Fruit fly (Drosophila melanogaster) whole organism, embryonic: ENCODE measurements around the gene Gcn5.

Experiments
- ATbp ChIP-seq: fragments of 200-800 bp; sonication (Bioruptor generic); optimal IDR thresholded peaks from 2 replicates; lab custom pipeline; 2017; ENCODE audit warnings: missing biosample characterization, mild to moderate bottlenecking, missing genetic modification characterization, missing genetic modification reagents
- Adf1 ChIP-seq: fragments of 200-800 bp; sonication (Bioruptor generic); IDR thresholded peaks from 2 replicates; pipeline ENCODE4 v1.3.6; 2022; ENCODE audit warnings: missing biosample characterization, missing genetic modification characterization
- B-H1 ChIP-seq: fragments of 200-800 bp; sonication (Bioruptor generic); IDR thresholded peaks from 3 replicates; pipeline ENCODE4 v1.3.6; 2022; ENCODE audit warnings: missing biosample characterization, missing genetic modification characterization
- Blimp-1 ChIP-seq: fragments of 200-800 bp; sonication (Bioruptor generic); optimal IDR thresholded peaks from 3 replicates; lab custom pipeline; 2018; ENCODE audit warnings: missing biosample characterization, missing genetic modification characterization, mild to moderate bottlenecking, moderate library complexity, missing genetic modification reagents
- BtbVII ChIP-seq: fragments of 200-800 bp; sonication (Bioruptor generic); optimal IDR thresholded peaks from 3 replicates; lab custom pipeline; 2017; ENCODE audit warnings: missing biosample characterization, mild to moderate bottlenecking, missing genetic modification characterization
- CG12391 ChIP-seq: fragments of 200-800 bp; sonication (Bioruptor generic); optimal IDR thresholded peaks from 3 replicates; lab custom pipeline; 2018; ENCODE audit warnings: missing biosample characterization, mild to moderate bottlenecking, missing genetic modification characterization, moderate library complexity
- CG12769 ChIP-seq: fragments of 200-800 bp; sonication (Bioruptor generic); optimal IDR thresholded peaks from 2 replicates; lab custom pipeline; 2019; ENCODE audit warnings: missing biosample characterization, mild to moderate bottlenecking, missing genetic modification characterization, moderate library complexity
- CG14710 ChIP-seq: fragments of 200-800 bp; sonication (Bioruptor generic); optimal IDR thresholded peaks from 3 replicates; lab custom pipeline; 2019; ENCODE audit warnings: missing biosample characterization, mild to moderate bottlenecking, missing genetic modification characterization, moderate library complexity
- CG15073 ChIP-seq: fragments of 200-800 bp; sonication (Bioruptor generic); optimal IDR thresholded peaks from 2 replicates; lab custom pipeline; 2016; ENCODE audit warnings: missing biosample characterization, missing genetic modification characterization
- CG1602 ChIP-seq: fragments of 200-800 bp; sonication (Bioruptor generic); optimal IDR thresholded peaks from 3 replicates; lab custom pipeline; 2016; ENCODE audit warnings: missing biosample characterization, missing genetic modification characterization
- CG17328 ChIP-seq: fragments of 200-800 bp; sonication (Bioruptor generic); IDR thresholded peaks from 2 replicates; pipeline ENCODE4 v1.3.6; 2022; ENCODE audit warnings: missing biosample characterization, missing genetic modification characterization
- CG2199 ChIP-seq: fragments of 200-800 bp; sonication (Bioruptor generic); IDR thresholded peaks from 3 replicates; pipeline ENCODE4 v1.3.6; 2022; ENCODE audit warnings: missing biosample characterization, missing genetic modification characterization
- CG34224 ChIP-seq: fragments of 200-800 bp; sonication (Bioruptor generic); IDR thresholded peaks from 3 replicates; pipeline ENCODE4 v1.3.6; 2022; ENCODE audit warnings: missing biosample characterization, missing genetic modification characterization; ENCODE audit not compliant: partially characterized antibody
- CG4360 ChIP-seq: fragments of 200-800 bp; sonication (Bioruptor generic); IDR thresholded peaks from 2 replicates; pipeline ENCODE4 v1.3.6; 2022; ENCODE audit warnings: missing biosample characterization, missing genetic modification characterization
- CG5245 ChIP-seq: fragments of 200-800 bp; sonication (Bioruptor generic); optimal IDR thresholded peaks from 3 replicates; lab custom pipeline; 2016; ENCODE audit warnings: missing biosample characterization, missing genetic modification characterization
- CG9932 ChIP-seq: fragments of 200-800 bp; sonication (Bioruptor generic); IDR thresholded peaks from 2 replicates; pipeline ENCODE4 v1.3.6; 2022; ENCODE audit warnings: missing biosample characterization, missing genetic modification characterization
- Camta ChIP-seq: fragments of 200-800 bp; sonication (Bioruptor generic); optimal IDR thresholded peaks from 2 replicates; lab custom pipeline; 2016; ENCODE audit warnings: missing biosample characterization, missing genetic modification characterization
- D19B ChIP-seq: fragments of 200-800 bp; sonication (Bioruptor generic); optimal IDR thresholded peaks from 2 replicates; lab custom pipeline; 2017; ENCODE audit warnings: missing biosample characterization, mild to moderate bottlenecking, missing genetic modification characterization
- Dll ChIP-seq: fragments of 200-800 bp; sonication (Bioruptor generic); IDR thresholded peaks from 4 replicates; pipeline ENCODE4 v1.3.6; 2022; ENCODE audit warnings: missing biosample characterization, missing genetic modification characterization; ENCODE audit not compliant: partially characterized antibody
- Doc2 ChIP-seq: fragments of 200-800 bp; sonication (Bioruptor generic); IDR thresholded peaks from 2 replicates; pipeline ENCODE4 v1.3.6; 2022; ENCODE audit warnings: missing biosample characterization, missing genetic modification characterization
- Drgx ChIP-seq: fragments of 200-800 bp; sonication (Bioruptor generic); IDR thresholded peaks from 2 replicates; pipeline ENCODE4 v1.3.6; 2022; ENCODE audit warnings: missing biosample characterization, missing genetic modification characterization
- HLH54F ChIP-seq: fragments of 200-800 bp; sonication (Bioruptor generic); optimal IDR thresholded peaks from 3 replicates; lab custom pipeline; 2016; ENCODE audit warnings: missing biosample characterization, missing genetic modification characterization
- Lim3 ChIP-seq: fragments of 200-800 bp; sonication (Bioruptor generic); IDR thresholded peaks from 2 replicates; pipeline ENCODE4 v1.3.6; 2022; ENCODE audit warnings: missing biosample characterization, missing genetic modification characterization
- PHDP ChIP-seq: fragments of 200-800 bp; sonication (Bioruptor generic); optimal IDR thresholded peaks from 3 replicates; lab custom pipeline; 2018; ENCODE audit warnings: missing biosample characterization, mild to moderate bottlenecking, missing genetic modification characterization, moderate library complexity
- Pdp1 ChIP-seq, 2 experiments: fragments of 200-800 bp; sonication (Bioruptor generic); optimal IDR thresholded peaks; 3 replicates each; lab custom pipeline; 2016; ENCODE audit warnings: missing biosample characterization in 2 of 2, missing genetic modification characterization in 2 of 2, mild to moderate bottlenecking in 1 of 2, moderate library complexity in 1 of 2
- Rfx ChIP-seq: fragments of 200-800 bp; sonication (Bioruptor generic); IDR thresholded peaks from 2 replicates; pipeline ENCODE4 v1.3.6; 2022; ENCODE audit warnings: missing biosample characterization, missing genetic modification characterization
- Scr ChIP-seq: fragments of 200-800 bp; sonication (Bioruptor generic); IDR thresholded peaks from 2 replicates; pipeline ENCODE4 v1.3.6; 2022; ENCODE audit warnings: missing biosample characterization, missing genetic modification characterization; ENCODE audit not compliant: partially characterized antibody
- Taf1 ChIP-seq: fragments of 200-800 bp; sonication (Bioruptor generic); IDR thresholded peaks from 2 replicates; pipeline ENCODE4 v1.3.6; 2022; ENCODE audit warnings: missing biosample characterization, missing genetic modification characterization
- Trl ChIP-seq, 3 experiments: fragments of >200 bp in 2 of 3; fragments of 200-800 bp in 1 of 3; sonication (Bioruptor generic) in 1 of 3; optimal IDR thresholded peaks; 2 replicates in 1 of 3; 3 replicates in 2 of 3; lab custom pipeline; 2016 to 2017; ENCODE audit warnings: missing biosample characterization in 1 of 3, missing genetic modification characterization in 1 of 3
- Vsx1 ChIP-seq: fragments of 200-800 bp; sonication (Bioruptor generic); optimal IDR thresholded peaks from 2 replicates; lab custom pipeline; 2017; ENCODE audit warnings: missing biosample characterization, mild to moderate bottlenecking, missing genetic modification characterization, missing genetic modification reagents
- abd-A ChIP-seq: fragments of 200-800 bp; sonication (Bioruptor generic); optimal IDR thresholded peaks from 3 replicates; lab custom pipeline; 2019; ENCODE audit warnings: missing biosample characterization, mild to moderate bottlenecking, missing genetic modification characterization, moderate library complexity
- bab2 ChIP-seq: fragments of 200-800 bp; sonication (Bioruptor generic); optimal IDR thresholded peaks from 2 replicates; lab custom pipeline; 2016; ENCODE audit warnings: missing biosample characterization, missing genetic modification characterization
- bigmax ChIP-seq: fragments of 200-800 bp; sonication (Bioruptor generic); optimal IDR thresholded peaks from 2 replicates; lab custom pipeline; 2018; ENCODE audit warnings: missing biosample characterization, mild to moderate bottlenecking, missing genetic modification characterization
- bsh ChIP-seq, 2 experiments: fragments of 200-800 bp; sonication (Bioruptor generic); optimal IDR thresholded peaks; 2 replicates each; lab custom pipeline; 2017 to 2018; ENCODE audit warnings: mild to moderate bottlenecking in 2 of 2, missing biosample characterization in 2 of 2, missing genetic modification characterization in 2 of 2, moderate library complexity in 1 of 2
- cg ChIP-seq: fragments of 200-800 bp; sonication (Bioruptor generic); optimal IDR thresholded peaks from 3 replicates; lab custom pipeline; 2019; ENCODE audit warnings: missing biosample characterization, mild to moderate bottlenecking, missing genetic modification characterization, moderate library complexity
- chinmo ChIP-seq: fragments of 200-800 bp; sonication (Bioruptor generic); IDR thresholded peaks from 4 replicates; pipeline ENCODE4 v1.3.6; 2022; ENCODE audit warnings: missing biosample characterization, missing genetic modification characterization; ENCODE audit not compliant: partially characterized antibody
- chm ChIP-seq: fragments of 200-800 bp; sonication (Bioruptor generic); IDR thresholded peaks from 2 replicates; pipeline ENCODE4 v1.3.6; 2022; ENCODE audit warnings: missing biosample characterization, missing genetic modification characterization
- dati ChIP-seq: fragments of 200-800 bp; sonication (Bioruptor generic); IDR thresholded peaks from 2 replicates; pipeline ENCODE4 v1.3.6; 2022; ENCODE audit warnings: missing biosample characterization, missing genetic modification characterization
- gce ChIP-seq: fragments of 200-800 bp; sonication (Bioruptor generic); IDR thresholded peaks from 3 replicates; pipeline ENCODE4 v1.3.6; 2022; ENCODE audit warnings: missing biosample characterization, missing genetic modification characterization
- gcm2 ChIP-seq: fragments of 200-800 bp; sonication (Bioruptor generic); optimal IDR thresholded peaks from 2 replicates; lab custom pipeline; 2016; ENCODE audit warnings: missing biosample characterization, missing genetic modification characterization
- hbn ChIP-seq: fragments of 200-800 bp; sonication (Bioruptor generic); IDR thresholded peaks from 2 replicates; pipeline ENCODE4 v1.3.6; 2022; ENCODE audit warnings: missing biosample characterization, missing genetic modification characterization; ENCODE audit not compliant: partially characterized antibody
- insv ChIP-seq, 2 experiments: fragments of 200-800 bp; sonication (Bioruptor generic); optimal IDR thresholded peaks; 3 replicates each; lab custom pipeline; 2016 to 2018; ENCODE audit warnings: missing biosample characterization in 2 of 2, missing genetic modification characterization in 2 of 2
- kay ChIP-seq: fragments of 200-800 bp; sonication (Bioruptor generic); optimal IDR thresholded peaks from 2 replicates; lab custom pipeline; 2016; ENCODE audit warnings: missing biosample characterization, missing genetic modification characterization
- lab ChIP-seq: fragments of 200-800 bp; sonication (Bioruptor generic); optimal IDR thresholded peaks from 3 replicates; lab custom pipeline; 2017; ENCODE audit warnings: missing biosample characterization, missing genetic modification characterization, mild to moderate bottlenecking, moderate library complexity, missing genetic modification reagents
- lmd ChIP-seq: fragments of 200-800 bp; sonication (Bioruptor generic); IDR thresholded peaks from 2 replicates; pipeline ENCODE4 v1.3.6; 2022; ENCODE audit warnings: missing biosample characterization, missing genetic modification characterization
- nerfin-2 ChIP-seq: fragments of 200-800 bp; sonication (Bioruptor generic); IDR thresholded peaks from 2 replicates; pipeline ENCODE4 v1.3.6; 2022; ENCODE audit warnings: missing biosample characterization, missing genetic modification characterization; ENCODE audit not compliant: partially characterized antibody
- nom ChIP-seq: fragments of 200-800 bp; sonication (Bioruptor generic); optimal IDR thresholded peaks from 2 replicates; lab custom pipeline; 2017; ENCODE audit warnings: missing biosample characterization, missing genetic modification characterization, mild to moderate bottlenecking, moderate library complexity, missing genetic modification reagents
- tx ChIP-seq: fragments of 200-800 bp; sonication (Bioruptor generic); optimal IDR thresholded peaks from 2 replicates; lab custom pipeline; 2016; ENCODE audit warnings: missing biosample characterization, missing genetic modification characterization

Gcn5 gene

DNA sequence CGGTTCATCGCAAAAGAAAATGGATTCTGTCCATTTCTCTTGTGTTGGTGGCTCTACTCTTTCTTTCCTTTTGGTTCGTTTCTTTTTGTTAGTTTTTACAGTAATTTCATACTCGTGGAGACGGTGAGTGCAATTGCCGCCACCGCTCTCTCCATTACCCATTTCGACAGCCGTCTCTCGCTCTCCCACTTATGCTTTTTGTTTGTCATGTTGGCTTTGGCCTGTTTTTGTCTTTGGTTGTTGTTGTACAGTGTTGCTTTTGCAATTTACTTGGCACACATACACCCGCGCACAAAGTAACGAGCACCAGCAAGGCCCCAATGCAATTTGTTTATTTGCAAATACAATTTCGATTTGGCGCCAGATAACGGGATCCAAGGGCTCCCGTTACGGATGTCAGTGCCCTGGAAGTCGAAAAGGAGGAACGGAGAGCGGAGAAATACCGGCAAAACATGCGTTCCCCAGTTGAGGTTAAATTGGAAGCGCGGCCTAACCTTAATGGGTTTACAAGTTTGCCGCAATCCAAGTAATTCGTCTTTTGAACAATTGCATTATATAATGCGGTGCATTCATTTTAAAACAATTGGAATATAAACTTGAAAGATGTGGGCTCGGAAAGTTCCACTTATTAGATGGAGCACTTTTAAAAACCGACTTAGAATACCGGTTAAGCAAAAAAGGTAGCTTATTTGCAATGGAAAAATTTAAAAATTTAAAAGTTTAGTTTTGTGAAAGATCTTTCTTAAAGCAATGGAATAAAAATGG, 7.9 kb downstream of the Gcn5 start:
- no peak for TF ChIP-seq B-H1 (GFP tag; lab: Robert Waterston, UW)
- no peak for TF ChIP-seq bab2
- TF ChIP-seq Pdp1 (GFP tag; optimal IDR thresholded peaks at IDR 0.05; lab: Kevin White, UChicago) = peak in 1 of 2 experiments; percentile 85
- TF ChIP-seq Rfx (GFP tag; lab: Robert Waterston, UW) = no peak
- 0 out of 3 replicates have a peak, but pooled peaks have one; percentile 7 for TF ChIP-seq CG2199 (GFP tag; lab: Robert Waterston, UW)
- TF ChIP-seq Blimp-1 (GFP tag; lab: Kevin White, UChicago) = no peak
- no peak for TF ChIP-seq Vsx1 (GFP tag; lab: Kevin White, UChicago)
- peak; percentile 69 to 73 for TF ChIP-seq Trl (optimal IDR thresholded peaks at IDR 0.05; lab: Kevin White, UChicago)
- TF ChIP-seq Trl (GFP tag; optimal IDR thresholded peaks at IDR 0.05; lab: Kevin White, UChicago) = no peak
- 0 out of 3 replicates have a peak, but pooled peaks have one; percentile 14 for TF ChIP-seq CG34224 (GFP tag; lab: Robert Waterston, UW)
- TF ChIP-seq PHDP (tag; lab: Kevin White, UChicago) = no peak
- TF ChIP-seq Camta = no peak
- TF ChIP-seq cg (GFP tag; lab: Kevin White, UChicago) = peak; percentile 14
- TF ChIP-seq CG12769 (tag; lab: Kevin White, UChicago) = peak; percentile 24
- no peak for TF ChIP-seq chm (GFP tag; lab: Robert Waterston, UW)
- TF ChIP-seq bsh (GFP tag; optimal IDR thresholded peaks at IDR 0.05; lab: Kevin White, UChicago) = peak in 1 of 2 experiments; percentile 89
- TF ChIP-seq bigmax (GFP tag; lab: Kevin White, UChicago) = peak; percentile 84
- peak; percentile 95 for TF ChIP-seq nom (GFP tag; lab: Kevin White, UChicago)
- peak; percentile 43 for TF ChIP-seq ATbp
- peak; percentile 15; the same call in 1 of the 2 replicates for TF ChIP-seq hbn
- no peak for TF ChIP-seq Doc2 (GFP tag; lab: Robert Waterston, UW)
- TF ChIP-seq abd-A (tag; lab: Kevin White, UChicago) = no peak
- no peak for TF ChIP-seq Dll
- TF ChIP-seq CG4360 (GFP tag; lab: Robert Waterston, UW) = peak; percentile 68
- TF ChIP-seq chinmo = 0 out of 4 replicates have a peak, but pooled peaks have one; percentile 35
- TF ChIP-seq nerfin-2 = no peak
- TF ChIP-seq Drgx (GFP tag; lab: Robert Waterston, UW) = peak; percentile 72

DNA sequence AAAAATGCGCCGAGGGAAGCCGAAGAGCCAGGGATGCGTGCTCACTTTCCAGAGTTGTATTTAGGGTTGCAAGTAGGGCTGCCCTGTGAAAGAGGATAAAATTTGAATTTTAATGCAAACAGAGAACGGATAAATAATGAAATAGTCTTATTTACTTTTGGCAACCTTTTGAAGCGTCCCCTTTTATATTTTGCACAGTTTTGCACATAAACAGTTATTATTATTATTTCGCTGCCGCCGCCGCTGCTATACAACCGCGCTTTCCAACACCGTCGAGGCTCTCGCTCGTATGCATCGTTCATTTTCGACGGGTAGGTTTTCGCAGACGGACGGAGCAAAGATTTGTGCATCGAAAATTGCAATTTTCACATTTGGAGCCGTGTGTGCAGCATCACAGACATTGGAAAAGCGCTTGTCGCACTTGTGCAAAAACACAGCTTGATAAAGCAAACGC, 9.0 kb downstream of the Gcn5 start, which contains the start of the genes sti and tral:
TSS of gene sti (minus strand) at position 54 of the 454 bp plus-strand sequence.
TSS of gene tral (plus strand) at position 298 of the 454 bp plus-strand sequence.
- TF ChIP-seq Taf1 (GFP tag; lab: Robert Waterston, UW) = peak; percentile 73
- peak; percentile 61 for TF ChIP-seq BtbVII (GFP tag; lab: Kevin White, UChicago)
- peak; percentile 93 for TF ChIP-seq Adf1 (GFP tag; lab: Robert Waterston, UW)
- peak; percentile 68 for TF ChIP-seq CG17328 (GFP tag; lab: Robert Waterston, UW)
- peak; percentile 93 for TF ChIP-seq lab (GFP tag; lab: Kevin White, UChicago)
- TF ChIP-seq lmd (GFP tag; lab: Robert Waterston, UW) = peak; percentile 84
- peak; percentile 76 for TF ChIP-seq D19B (GFP tag; lab: Kevin White, UChicago)
- peak; percentile 86 for TF ChIP-seq CG5245 (GFP tag; lab: Kevin White, UChicago)
- TF ChIP-seq HLH54F (GFP tag; lab: Kevin White, UChicago) = peak; percentile 96
- TF ChIP-seq gcm2 = peak; percentile 82
- 0 out of 3 replicates have a peak, but pooled peaks have one; percentile 24 for TF ChIP-seq gce (GFP tag; lab: Robert Waterston, UW)
- peak; percentile 88 for TF ChIP-seq CG1602
- TF ChIP-seq CG9932 = peak; percentile 96
- TF ChIP-seq CG14710 (tag; lab: Kevin White, UChicago) = peak; percentile 93
- TF ChIP-seq Lim3 (GFP tag; lab: Robert Waterston, UW) = no peak
- peak; percentile 83 for TF ChIP-seq kay (GFP tag; lab: Kevin White, UChicago)
- peak; percentile 90 for TF ChIP-seq CG12391
- peak in 1 of 2 experiments; percentile 74 for TF ChIP-seq insv (GFP tag; optimal IDR thresholded peaks at IDR 0.05; lab: Kevin White, UChicago)
- TF ChIP-seq dati (GFP tag; lab: Robert Waterston, UW) = 0 out of 2 replicates have a peak, but pooled peaks have one; percentile 40
- no peak for TF ChIP-seq CG15073 (GFP tag; lab: Kevin White, UChicago)
- TF ChIP-seq Scr = peak; percentile 53
- peak; percentile 95 for TF ChIP-seq tx (GFP tag; lab: Kevin White, UChicago)
